Fruit fly (Drosophila melanogaster) whole organism, embryonic: Measurements from ENCODE around the gene Plap.

Experiments
- Bdp1 ChIP-seq: fragments of 200-800 bp; sonication (Bioruptor generic); optimal IDR thresholded peaks from 3 replicates; lab custom pipeline; 2016; ENCODE audit warnings: missing biosample characterization, missing genetic modification characterization
- CG11398 ChIP-seq: fragments of 200-800 bp; sonication (Bioruptor generic); optimal IDR thresholded peaks from 2 replicates; lab custom pipeline; 2016; ENCODE audit warnings: missing biosample characterization, missing genetic modification characterization
- CG12219 ChIP-seq: fragments of 200-800 bp; sonication (Bioruptor generic); optimal IDR thresholded peaks from 3 replicates; lab custom pipeline; 2018; ENCODE audit warnings: missing biosample characterization, mild to moderate bottlenecking, missing genetic modification characterization
- CG12236 ChIP-seq: fragments of 200-800 bp; sonication (Bioruptor generic); optimal IDR thresholded peaks from 2 replicates; lab custom pipeline; 2016; ENCODE audit warnings: missing biosample characterization, missing genetic modification characterization
- CG1233 ChIP-seq: fragments of 200-800 bp; sonication (Bioruptor generic); optimal IDR thresholded peaks from 4 replicates; lab custom pipeline; 2018; ENCODE audit warnings: missing biosample characterization, mild to moderate bottlenecking, missing genetic modification characterization
- CG14710 ChIP-seq: fragments of 200-800 bp; sonication (Bioruptor generic); optimal IDR thresholded peaks from 3 replicates; lab custom pipeline; 2019; ENCODE audit warnings: missing biosample characterization, mild to moderate bottlenecking, missing genetic modification characterization, moderate library complexity
- CG1647 ChIP-seq: fragments of 200-800 bp; sonication (Bioruptor generic); optimal IDR thresholded peaks from 3 replicates; lab custom pipeline; 2016; ENCODE audit warnings: missing biosample characterization, missing genetic modification characterization
- CG16863 ChIP-seq: fragments of 200-800 bp; sonication (Bioruptor generic); optimal IDR thresholded peaks from 3 replicates; lab custom pipeline; 2016; ENCODE audit warnings: missing biosample characterization, missing genetic modification characterization
- CG17328 ChIP-seq: fragments of 200-800 bp; sonication (Bioruptor generic); IDR thresholded peaks from 2 replicates; pipeline ENCODE4 v1.3.6; 2022; ENCODE audit warnings: missing biosample characterization, missing genetic modification characterization
- CG18619 ChIP-seq: fragments of 200-800 bp; sonication (Bioruptor generic); optimal IDR thresholded peaks from 3 replicates; lab custom pipeline; 2017; ENCODE audit warnings: missing biosample characterization, mild to moderate bottlenecking, missing genetic modification characterization
- CG2129 ChIP-seq: fragments of 200-800 bp; sonication (Bioruptor generic); IDR thresholded peaks from 2 replicates; pipeline ENCODE4 v1.3.6; 2022; ENCODE audit warnings: missing biosample characterization, missing genetic modification characterization; ENCODE audit not compliant: partially characterized antibody
- CG2202 ChIP-seq: fragments of 200-800 bp; sonication (Bioruptor generic); optimal IDR thresholded peaks from 2 replicates; lab custom pipeline; 2018; ENCODE audit warnings: missing biosample characterization, mild to moderate bottlenecking, missing genetic modification characterization
- CG2678 ChIP-seq: fragments of 200-800 bp; sonication (Bioruptor generic); optimal IDR thresholded peaks from 3 replicates; lab custom pipeline; 2019; ENCODE audit warnings: missing biosample characterization, mild to moderate bottlenecking, missing genetic modification characterization, moderate library complexity
- CG30403 ChIP-seq: fragments of 200-800 bp; sonication (Bioruptor generic); optimal IDR thresholded peaks from 3 replicates; lab custom pipeline; 2016; ENCODE audit warnings: missing biosample characterization, missing genetic modification characterization
- CG34224 ChIP-seq: fragments of 200-800 bp; sonication (Bioruptor generic); IDR thresholded peaks from 3 replicates; pipeline ENCODE4 v1.3.6; 2022; ENCODE audit warnings: missing biosample characterization, missing genetic modification characterization; ENCODE audit not compliant: partially characterized antibody
- CG4360 ChIP-seq: fragments of 200-800 bp; sonication (Bioruptor generic); IDR thresholded peaks from 2 replicates; pipeline ENCODE4 v1.3.6; 2022; ENCODE audit warnings: missing biosample characterization, missing genetic modification characterization
- CG6689 ChIP-seq: fragments of 200-800 bp; sonication (Bioruptor generic); IDR thresholded peaks from 2 replicates; pipeline ENCODE4 v1.3.6; 2022; ENCODE audit warnings: missing biosample characterization, missing genetic modification characterization
- CG7556 ChIP-seq: fragments of 200-800 bp; sonication (Bioruptor generic); optimal IDR thresholded peaks from 2 replicates; lab custom pipeline; 2017; ENCODE audit warnings: missing biosample characterization, mild to moderate bottlenecking, missing genetic modification characterization
- CG9932 ChIP-seq: fragments of 200-800 bp; sonication (Bioruptor generic); IDR thresholded peaks from 2 replicates; pipeline ENCODE4 v1.3.6; 2022; ENCODE audit warnings: missing biosample characterization, missing genetic modification characterization
- CHES-1-like ChIP-seq: fragments of 200-800 bp; sonication (Bioruptor generic); optimal IDR thresholded peaks from 2 replicates; lab custom pipeline; 2016; ENCODE audit warnings: missing biosample characterization, missing genetic modification characterization
- Dref ChIP-seq: fragments of 200-800 bp; sonication (Bioruptor generic); IDR thresholded peaks from 2 replicates; pipeline ENCODE4 v1.3.6; 2022; ENCODE audit warnings: missing biosample characterization, missing genetic modification characterization
- Drgx ChIP-seq: fragments of 200-800 bp; sonication (Bioruptor generic); IDR thresholded peaks from 2 replicates; pipeline ENCODE4 v1.3.6; 2022; ENCODE audit warnings: missing biosample characterization, missing genetic modification characterization
- E2f2 ChIP-seq: fragments of 200-800 bp; sonication (Bioruptor generic); IDR thresholded peaks from 2 replicates; pipeline ENCODE4 v1.3.6; 2022; ENCODE audit warnings: missing biosample characterization, missing genetic modification characterization
- Max ChIP-seq: fragments of 200-800 bp; sonication (Bioruptor generic); optimal IDR thresholded peaks from 2 replicates; lab custom pipeline; 2016; ENCODE audit warnings: missing biosample characterization, mild to moderate bottlenecking, missing genetic modification characterization
- Mes4 ChIP-seq: fragments of 200-800 bp; sonication (Bioruptor generic); optimal IDR thresholded peaks from 2 replicates; lab custom pipeline; 2016; ENCODE audit warnings: missing biosample characterization, missing genetic modification characterization
- Ravus ChIP-seq: fragments of 200-800 bp; sonication (Bioruptor generic); IDR thresholded peaks from 2 replicates; pipeline ENCODE4 v1.3.6; 2022; ENCODE audit warnings: missing biosample characterization, missing genetic modification characterization
- Sox102F ChIP-seq: fragments of 200-800 bp; sonication (Bioruptor generic); optimal IDR thresholded peaks from 2 replicates; lab custom pipeline; 2018; ENCODE audit warnings: missing biosample characterization, mild to moderate bottlenecking, missing genetic modification characterization, moderate library complexity
- TFAM ChIP-seq: fragments of 200-800 bp; sonication (Bioruptor generic); optimal IDR thresholded peaks from 2 replicates; lab custom pipeline; 2017; ENCODE audit warnings: missing biosample characterization, missing genetic modification characterization, inconsistent platforms
- Taf1 ChIP-seq: fragments of 200-800 bp; sonication (Bioruptor generic); IDR thresholded peaks from 2 replicates; pipeline ENCODE4 v1.3.6; 2022; ENCODE audit warnings: missing biosample characterization, missing genetic modification characterization
- Xrp1 ChIP-seq: fragments of 200-800 bp; sonication (Bioruptor generic); IDR thresholded peaks from 2 replicates; pipeline ENCODE4 v1.3.6; 2022; ENCODE audit warnings: missing biosample characterization, missing genetic modification characterization
- al ChIP-seq: fragments of 200-800 bp; sonication (Bioruptor generic); IDR thresholded peaks from 2 replicates; pipeline ENCODE4 v1.3.6; 2022; ENCODE audit warnings: missing biosample characterization, missing genetic modification characterization
- bcd ChIP-seq: fragments of 200-800 bp; sonication (Bioruptor generic); optimal IDR thresholded peaks from 2 replicates; lab custom pipeline; 2017; ENCODE audit warnings: missing biosample characterization, mild to moderate bottlenecking, missing genetic modification characterization
- btn ChIP-seq: fragments of 200-800 bp; sonication (Bioruptor generic); optimal IDR thresholded peaks from 2 replicates; lab custom pipeline; 2016; ENCODE audit warnings: missing biosample characterization, missing genetic modification characterization
- crp ChIP-seq, 2 experiments: fragments of 200-800 bp; sonication (Bioruptor generic); optimal IDR thresholded peaks; 2 replicates in 1 of 2; 3 replicates in 1 of 2; lab custom pipeline; 2017; ENCODE audit warnings: missing biosample characterization in 2 of 2, missing genetic modification characterization in 2 of 2, mild to moderate bottlenecking in 1 of 2, moderate library complexity in 1 of 2
- dm ChIP-seq: fragments of 200-800 bp; sonication (Bioruptor generic); optimal IDR thresholded peaks from 3 replicates; lab custom pipeline; 2016; ENCODE audit warnings: missing biosample characterization, missing genetic modification characterization
- dmrt11E ChIP-seq: fragments of 200-800 bp; sonication (Bioruptor generic); optimal IDR thresholded peaks from 3 replicates; lab custom pipeline; 2018; ENCODE audit warnings: missing biosample characterization, mild to moderate bottlenecking, missing genetic modification characterization, moderate library complexity
- dmrt99B ChIP-seq: fragments of 200-800 bp; sonication (Bioruptor generic); optimal IDR thresholded peaks from 2 replicates; lab custom pipeline; 2018; ENCODE audit warnings: missing biosample characterization, mild to moderate bottlenecking, missing genetic modification characterization, moderate library complexity
- dysf ChIP-seq: fragments of 200-800 bp; sonication (Bioruptor generic); IDR thresholded peaks from 3 replicates; pipeline ENCODE4 v1.3.6; 2022; ENCODE audit warnings: missing biosample characterization, missing genetic modification characterization
- ftz-f1 ChIP-seq: fragments of 200-800 bp; sonication (Bioruptor generic); optimal IDR thresholded peaks from 2 replicates; lab custom pipeline; 2016; ENCODE audit warnings: missing biosample characterization, missing genetic modification characterization
- gt ChIP-seq: fragments of 200-800 bp; sonication (Bioruptor generic); IDR thresholded peaks from 2 replicates; pipeline ENCODE4 v1.3.6; 2022; ENCODE audit warnings: missing biosample characterization, missing genetic modification characterization
- hb ChIP-seq: fragments of 200-800 bp; sonication (Bioruptor generic); IDR thresholded peaks from 3 replicates; pipeline ENCODE4 v1.3.6; 2022; ENCODE audit warnings: missing biosample characterization, missing genetic modification characterization; ENCODE audit not compliant: partially characterized antibody
- luna ChIP-seq: fragments of 200-800 bp; sonication (Bioruptor generic); optimal IDR thresholded peaks from 2 replicates; lab custom pipeline; 2016; ENCODE audit warnings: missing biosample characterization, missing genetic modification characterization
- peb ChIP-seq: fragments of 200-800 bp; sonication (Bioruptor generic); IDR thresholded peaks from 2 replicates; pipeline ENCODE4 v1.3.6; 2022; ENCODE audit warnings: missing biosample characterization, missing genetic modification characterization
- pfk ChIP-seq: fragments of 200-800 bp; sonication (Bioruptor generic); optimal IDR thresholded peaks from 2 replicates; lab custom pipeline; 2018; ENCODE audit warnings: missing biosample characterization, mild to moderate bottlenecking, missing genetic modification characterization, moderate library complexity
- phol ChIP-seq: fragments of 200-800 bp; sonication (Bioruptor generic); optimal IDR thresholded peaks from 3 replicates; lab custom pipeline; 2018; ENCODE audit warnings: missing biosample characterization, mild to moderate bottlenecking, missing genetic modification characterization, moderate library complexity
- repo ChIP-seq: fragments of 200-800 bp; sonication (Bioruptor generic); optimal IDR thresholded peaks from 2 replicates; lab custom pipeline; 2016; ENCODE audit warnings: missing biosample characterization, missing genetic modification characterization
- so ChIP-seq: fragments of 200-800 bp; sonication (Bioruptor generic); IDR thresholded peaks from 3 replicates; pipeline ENCODE4 v1.3.6; 2022; ENCODE audit warnings: missing biosample characterization, missing genetic modification characterization
- stwl ChIP-seq: fragments of 200-800 bp; sonication (Bioruptor generic); optimal IDR thresholded peaks from 3 replicates; lab custom pipeline; 2018; ENCODE audit warnings: missing biosample characterization, mild to moderate bottlenecking, missing genetic modification characterization, moderate library complexity
- vnd ChIP-seq: fragments of 200-800 bp; sonication (Bioruptor generic); IDR thresholded peaks from 3 replicates; pipeline ENCODE4 v1.3.6; 2022; ENCODE audit warnings: missing biosample characterization, missing genetic modification characterization; ENCODE audit not compliant: partially characterized antibody
- z ChIP-seq: fragments of 200-800 bp; sonication (Bioruptor generic); IDR thresholded peaks from 3 replicates; pipeline ENCODE4 v1.3.6; 2022; ENCODE audit warnings: missing biosample characterization, missing genetic modification characterization

The Plap gene

dm6 chr2L:1123078-1123818 is 46.9 kb downstream of the Plap start (continued):
- TF ChIP-seq CHES-1-like (GFP tag; lab: Kevin White, UChicago), result no peak
- TF ChIP-seq CG34224 (GFP tag; lab: Robert Waterston, UW), result no peak
- no peak for TF ChIP-seq luna (GFP tag; lab: Kevin White, UChicago)
- TF ChIP-seq hb (GFP tag; lab: Robert Waterston, UW), result no peak
- TF ChIP-seq dmrt99B (tag; lab: Kevin White, UChicago), result peak; percentile 44
- peak; percentile 30; the same call in 1 of the 2 replicates for TF ChIP-seq peb (GFP tag; lab: Robert Waterston, UW)
- TF ChIP-seq ftz-f1 (GFP tag; lab: Kevin White, UChicago), result no peak
- TF ChIP-seq dysf (GFP tag; lab: Robert Waterston, UW), result no peak
- no peak for TF ChIP-seq Dref (GFP tag; lab: Robert Waterston, UW)
- TF ChIP-seq CG18619 (GFP tag; lab: Kevin White, UChicago), result peak; percentile 20
- TF ChIP-seq repo, result no peak
- no peak for TF ChIP-seq Drgx (GFP tag; lab: Robert Waterston, UW)
- TF ChIP-seq CG4360 (GFP tag; lab: Robert Waterston, UW), result peak; percentile 21; the same call in 1 of the 2 replicates
- TF ChIP-seq stwl (tag; lab: Kevin White, UChicago), result no peak
- TF ChIP-seq pfk (GFP tag; lab: Kevin White, UChicago), result no peak
- TF ChIP-seq CG7556 (GFP tag; lab: Kevin White, UChicago), result peak; percentile 34
- TF ChIP-seq CG16863, result no peak
- peak; percentile 23 for TF ChIP-seq bcd (GFP tag; lab: Kevin White, UChicago)
- TF ChIP-seq Max (GFP tag; lab: Kevin White, UChicago), result peak; percentile 47
- no peak for TF ChIP-seq gt (GFP tag; lab: Robert Waterston, UW)
- TF ChIP-seq CG1233, result peak; percentile 45
- peak; percentile 81 for TF ChIP-seq Xrp1 (GFP tag; lab: Robert Waterston, UW)
- TF ChIP-seq phol (tag; lab: Kevin White, UChicago), result peak; percentile 22
- no peak for TF ChIP-seq CG17328
- TF ChIP-seq dmrt11E (tag; lab: Kevin White, UChicago), result peak; percentile 84
- no peak for TF ChIP-seq Ravus
- no peak for TF ChIP-seq Taf1 (GFP tag; lab: Robert Waterston, UW)
- TF ChIP-seq E2f2 (GFP tag; lab: Robert Waterston, UW), result no peak
- TF ChIP-seq CG11398 (GFP tag; lab: Kevin White, UChicago), result no peak
- TF ChIP-seq Sox102F, result peak; percentile 70
- no peak for TF ChIP-seq CG30403 (GFP tag; lab: Kevin White, UChicago)
- TF ChIP-seq CG9932 (GFP tag; lab: Robert Waterston, UW), result no peak
- TF ChIP-seq CG6689 (GFP tag; lab: Robert Waterston, UW), result no peak
- TF ChIP-seq z (GFP tag; lab: Robert Waterston, UW), result 0 out of 3 replicates have a peak, but pooled peaks have one; percentile 40
- TF ChIP-seq CG12236 (GFP tag; lab: Kevin White, UChicago), result no peak
- TF ChIP-seq CG1647 (GFP tag; lab: Kevin White, UChicago), result no peak
- no peak for TF ChIP-seq TFAM (GFP tag; lab: Kevin White, UChicago)
- no peak for TF ChIP-seq Mes4 (GFP tag; lab: Kevin White, UChicago)
- no peak for TF ChIP-seq CG2129 (GFP tag; lab: Robert Waterston, UW)
- TF ChIP-seq CG14710 (tag; lab: Kevin White, UChicago), result peak; percentile 72
- TF ChIP-seq al (GFP tag; lab: Robert Waterston, UW), result no peak
- no peak for TF ChIP-seq Bdp1 (GFP tag; lab: Kevin White, UChicago)
- no peak for TF ChIP-seq btn
- TF ChIP-seq so (GFP tag; lab: Robert Waterston, UW), result no peak
- peak; percentile 5 for TF ChIP-seq CG12219 (GFP tag; lab: Kevin White, UChicago)
- TF ChIP-seq dm, result no peak
- no peak for TF ChIP-seq vnd (GFP tag; lab: Robert Waterston, UW)
- no peak for TF ChIP-seq crp (GFP tag; optimal IDR thresholded peaks at IDR 0.05; lab: Kevin White, UChicago)
- peak; percentile 72 for TF ChIP-seq CG2678
- peak; percentile 76 for TF ChIP-seq CG2202
